Comparison of ENCODE assay signal across 5 fruit fly cellular contexts in genomic region chr2L:3356193-3356645, dm6.
TF ChIP-seq lines count a peak whose summit lies in the region.

No protein-coding gene starts in this region.

- no peak for TF ChIP-seq CTCF in whole organism, embryonic (GFP tag; optimal IDR thresholded peaks at IDR 0.05; lab: Kevin White, UChicago)

TF ChIP-seq in whole organism, adult, 20 proteins besides CTCF, POLR2A, EP300 and RAD21:
- TF ChIP-seq tj (GFP tag; optimal IDR thresholded peaks at IDR 0.05; lab: Kevin White, UChicago) (no peak), kay (GFP tag; lab: Kevin White, UChicago; ENCODE audit: borderline replicate concordance) (peak; percentile 83)

TF ChIP-seq in whole organism, embryonic, 481 proteins besides CTCF, POLR2A, EP300 and RAD21 (continues in another document):
- TF ChIP-seq zfh2 (GFP tag; optimal IDR thresholded peaks at IDR 0.05; lab: Kevin White, UChicago) (peak; percentile 24), CG7786 (GFP tag; optimal IDR thresholded peaks at IDR 0.05; lab: Kevin White, UChicago) (peak; percentile 40), CG17385 (GFP tag; optimal IDR thresholded peaks at IDR 0.05; lab: Kevin White, UChicago) (peak; percentile 24), klu (GFP tag; IDR thresholded peaks at IDR 0.05; lab: Robert Waterston, UW) (0 out of 2 replicates have a peak, but pooled peaks have one; percentile 1), B-H2 (GFP tag; optimal IDR thresholded peaks at IDR 0.05; lab: Kevin White, UChicago) (no peak), CG32532 (GFP tag; IDR thresholded peaks at IDR 0.05; lab: Robert Waterston, UW) (peak; percentile 59), Dek (tag; optimal IDR thresholded peaks at IDR 0.05; lab: Kevin White, UChicago) (peak; percentile 33), onecut (GFP tag; IDR thresholded peaks at IDR 0.05; lab: Robert Waterston, UW) (no peak), stc (GFP tag; IDR thresholded peaks at IDR 0.05; lab: Robert Waterston, UW) (no peak), CG3281 (GFP tag; optimal IDR thresholded peaks at IDR 0.05; lab: Kevin White, UChicago) (peak; percentile 10), sqz (GFP tag; optimal IDR thresholded peaks at IDR 0.05; lab: Kevin White, UChicago) (peak; percentile 22), CG9215 (GFP tag; IDR thresholded peaks at IDR 0.05; lab: Robert Waterston, UW) (no peak), YL-1 (GFP tag; optimal IDR thresholded peaks at IDR 0.05; lab: Kevin White, UChicago) (no peak), CG7928 (GFP tag; optimal IDR thresholded peaks at IDR 0.05; lab: Kevin White, UChicago) (no peak), bsh (GFP tag; optimal IDR thresholded peaks at IDR 0.05; lab: Kevin White, UChicago) (peak in 1 of 2 experiments; percentile 76), ERR (GFP tag; optimal IDR thresholded peaks at IDR 0.05; lab: Kevin White, UChicago) (peak; percentile 14), grau (tag; optimal IDR thresholded peaks at IDR 0.05; lab: Kevin White, UChicago) (peak; percentile 43), Trl (optimal IDR thresholded peaks at IDR 0.05; lab: Kevin White, UChicago) (peak in 1 of 2 experiments; percentile 10), Trl (GFP tag; optimal IDR thresholded peaks at IDR 0.05; lab: Kevin White, UChicago) (no peak), Ada2b (GFP tag; IDR thresholded peaks at IDR 0.05; lab: Robert Waterston, UW) (peak; percentile 39; the same call in 1 of the 2 replicates), CG31224 (GFP tag; IDR thresholded peaks at IDR 0.05; lab: Robert Waterston, UW) (0 out of 2 replicates have a peak, but pooled peaks have one; percentile 9), CG4854 (GFP tag; optimal IDR thresholded peaks at IDR 0.05; lab: Kevin White, UChicago) (no peak)

TF ChIP-seq in whole organism, prepupa, 60 proteins besides CTCF, POLR2A, EP300 and RAD21 (continues in another document):
- TF ChIP-seq esn (GFP tag; optimal IDR thresholded peaks at IDR 0.05; lab: Kevin White, UChicago), result no peak
- TF ChIP-seq CG3919 (GFP tag; optimal IDR thresholded peaks at IDR 0.05; lab: Kevin White, UChicago), result no peak
- no peak for TF ChIP-seq Ets21C (GFP tag; optimal IDR thresholded peaks at IDR 0.05; lab: Kevin White, UChicago)
- peak; percentile 64 for TF ChIP-seq CG32006 (GFP tag; optimal IDR thresholded peaks at IDR 0.05; lab: Kevin White, UChicago)
- no peak for TF ChIP-seq cyc (GFP tag; optimal IDR thresholded peaks at IDR 0.05; lab: Kevin White, UChicago)
- TF ChIP-seq Hr38 (GFP tag; optimal IDR thresholded peaks at IDR 0.05; lab: Kevin White, UChicago), result no peak
- TF ChIP-seq CG3032 (tag; optimal IDR thresholded peaks at IDR 0.05; lab: Kevin White, UChicago), result peak; percentile 78
- TF ChIP-seq Smox (GFP tag; optimal IDR thresholded peaks at IDR 0.05; lab: Kevin White, UChicago), result no peak
- peak; percentile 63 for TF ChIP-seq CG15336 (GFP tag; IDR thresholded peaks at IDR 0.05; lab: Robert Waterston, UW)
- 0 out of 3 replicates have a peak, but pooled peaks have one; percentile 42 for TF ChIP-seq eg (GFP tag; IDR thresholded peaks at IDR 0.05; lab: Robert Waterston, UW)
- peak; percentile 61 for TF ChIP-seq Lpt (GFP tag; optimal IDR thresholded peaks at IDR 0.05; lab: Kevin White, UChicago)
- TF ChIP-seq CG8319 (GFP tag; optimal IDR thresholded peaks at IDR 0.05; lab: Kevin White, UChicago), result peak; percentile 4
- no peak for TF ChIP-seq Gug (GFP tag; IDR thresholded peaks at IDR 0.05; lab: Robert Waterston, UW)
- TF ChIP-seq vri (GFP tag; optimal IDR thresholded peaks at IDR 0.05; lab: Kevin White, UChicago), result no peak
- TF ChIP-seq CG7368 (GFP tag; optimal IDR thresholded peaks at IDR 0.05; lab: Kevin White, UChicago), result no peak
- no peak for TF ChIP-seq CG11902 (GFP tag; optimal IDR thresholded peaks at IDR 0.05; lab: Kevin White, UChicago)
- TF ChIP-seq fkh (GFP tag; optimal IDR thresholded peaks at IDR 0.05; lab: Kevin White, UChicago), result peak; percentile 68
- TF ChIP-seq dac (GFP tag; optimal IDR thresholded peaks at IDR 0.05; lab: Kevin White, UChicago), result peak; percentile 31
- TF ChIP-seq salr (GFP tag; optimal IDR thresholded peaks at IDR 0.05; lab: Kevin White, UChicago), result peak; percentile 51 to 56
- TF ChIP-seq ss (GFP tag; optimal IDR thresholded peaks at IDR 0.05; lab: Kevin White, UChicago), result peak; percentile 98 to 99
- TF ChIP-seq Sox14 (GFP tag; optimal IDR thresholded peaks at IDR 0.05; lab: Kevin White, UChicago), result peak; percentile 30
- TF ChIP-seq CG11762 (GFP tag; optimal IDR thresholded peaks at IDR 0.05; lab: Kevin White, UChicago; ENCODE audit: insufficient read depth), result peak; percentile 58
- TF ChIP-seq acj6 (GFP tag; optimal IDR thresholded peaks at IDR 0.05; lab: Kevin White, UChicago), result peak; percentile 21

TF ChIP-seq in whole organism, pupa, 21 proteins besides CTCF, POLR2A, EP300 and RAD21:
- TF ChIP-seq Pif1A (GFP tag; optimal IDR thresholded peaks at IDR 0.05; lab: Kevin White, UChicago) (peak; percentile 83), CG12605 (GFP tag; IDR thresholded peaks at IDR 0.05; lab: Robert Waterston, UW) (0 out of 2 replicates have a peak, but pooled peaks have one; percentile 54), CG34367 (tag; optimal IDR thresholded peaks at IDR 0.05; lab: Kevin White, UChicago) (peak; percentile 80), fd96Ca (GFP tag; IDR thresholded peaks at IDR 0.05; lab: Robert Waterston, UW) (0 out of 3 replicates have a peak, but pooled peaks have one; percentile 16), Pif1B (GFP tag; optimal IDR thresholded peaks at IDR 0.05; lab: Kevin White, UChicago) (peak; percentile 70), CG32121 (GFP tag; IDR thresholded peaks at IDR 0.05; lab: Robert Waterston, UW) (peak; percentile 52), CG14655 (GFP tag; optimal IDR thresholded peaks at IDR 0.05; lab: Kevin White, UChicago) (no peak), CG4496 (GFP tag; IDR thresholded peaks at IDR 0.05; lab: Robert Waterston, UW) (peak; percentile 52; the same call in 2 of the 3 replicates), CG10348 (GFP tag; IDR thresholded peaks at IDR 0.05; lab: Robert Waterston, UW) (no peak), CG8301 (tag; optimal IDR thresholded peaks at IDR 0.05; lab: Kevin White, UChicago) (peak; percentile 31), rn (GFP tag; IDR thresholded peaks at IDR 0.05; lab: Robert Waterston, UW) (no peak), CG13204 (GFP tag; optimal IDR thresholded peaks at IDR 0.05; lab: Kevin White, UChicago) (peak; percentile 96), D1 (tag; optimal IDR thresholded peaks at IDR 0.05; lab: Kevin White, UChicago) (no peak), gl (tag; optimal IDR thresholded peaks at IDR 0.05; lab: Kevin White, UChicago) (peak; percentile 91), Snoo (tag; optimal IDR thresholded peaks at IDR 0.05; lab: Kevin White, UChicago) (peak; percentile 20), CG15710 (tag; optimal IDR thresholded peaks at IDR 0.05; lab: Kevin White, UChicago) (peak; percentile 81), EcR (GFP tag; optimal IDR thresholded peaks at IDR 0.05; lab: Kevin White, UChicago) (peak; percentile 78), CG17806 (tag; optimal IDR thresholded peaks at IDR 0.05; lab: Kevin White, UChicago) (peak; percentile 74), Ets98B (GFP tag; IDR thresholded peaks at IDR 0.05; lab: Robert Waterston, UW) (0 out of 2 replicates have a peak, but pooled peaks have one; percentile 22), CG8159 (tag; optimal IDR thresholded peaks at IDR 0.05; lab: Kevin White, UChicago) (peak; percentile 82), CG9948 (tag; optimal IDR thresholded peaks at IDR 0.05; lab: Kevin White, UChicago) (peak; percentile 72)

TF ChIP-seq in whole organism, wandering third instar larva, 38 proteins besides CTCF, POLR2A, EP300 and RAD21:
- TF ChIP-seq dsf (GFP tag; optimal IDR thresholded peaks at IDR 0.05; lab: Kevin White, UChicago; ENCODE audit: borderline replicate concordance), result no peak
- no peak for TF ChIP-seq brk (GFP tag; optimal IDR thresholded peaks at IDR 0.05; lab: Kevin White, UChicago)
- no peak for TF ChIP-seq tai (GFP tag; optimal IDR thresholded peaks at IDR 0.05; lab: Kevin White, UChicago)
- TF ChIP-seq Hnf4 (GFP tag; optimal IDR thresholded peaks at IDR 0.05; lab: Kevin White, UChicago), result peak; percentile 41
- peak; percentile 7 for TF ChIP-seq CG32264 (GFP tag; optimal IDR thresholded peaks at IDR 0.05; lab: Kevin White, UChicago)
- peak; percentile 9 for TF ChIP-seq Rel (GFP tag; optimal IDR thresholded peaks at IDR 0.05; lab: Kevin White, UChicago)
- no peak for TF ChIP-seq Rel (tag; optimal IDR thresholded peaks at IDR 0.05; lab: Kevin White, UChicago)
- TF ChIP-seq jim (GFP tag; optimal IDR thresholded peaks at IDR 0.05; lab: Kevin White, UChicago), result no peak
- no peak for TF ChIP-seq foxo (GFP tag; optimal IDR thresholded peaks at IDR 0.05; lab: Kevin White, UChicago)
- TF ChIP-seq Sp1 (GFP tag; optimal IDR thresholded peaks at IDR 0.05; lab: Kevin White, UChicago), result peak; percentile 25
- peak; percentile 23 for TF ChIP-seq rgr (GFP tag; optimal IDR thresholded peaks at IDR 0.05; lab: Kevin White, UChicago)
